Fruit fly (Drosophila melanogaster): Measurements from ENCODE around the gene Vap33.

DNA sequence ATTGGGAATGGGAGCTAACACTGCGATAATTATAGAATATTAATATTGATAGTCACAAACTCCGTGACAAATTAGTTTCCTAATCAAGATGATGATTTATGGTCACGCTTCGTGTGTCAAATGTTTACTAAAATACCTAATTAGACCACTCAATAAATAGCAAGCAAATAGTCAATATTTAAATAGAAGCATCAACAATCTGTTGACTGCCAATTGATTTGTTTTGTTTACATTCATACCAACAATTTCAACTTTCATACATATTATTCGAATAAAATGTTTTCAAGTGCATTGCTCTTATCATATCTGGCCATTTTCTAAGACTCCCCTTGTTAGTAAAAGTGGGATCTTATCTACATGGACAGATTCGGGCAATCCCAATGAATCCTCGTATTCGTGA, 18.8 kb downstream of the Vap33 start:
- TF ChIP-seq pros (GFP tag; optimal IDR thresholded peaks at IDR 0.05) (no peak), CG4328 (GFP tag; optimal IDR thresholded peaks at IDR 0.05) (no peak), CG8388 (GFP tag; optimal IDR thresholded peaks at IDR 0.05) (no peak), CG9932 (GFP tag; IDR thresholded peaks at IDR 0.05) (no peak)

Measured in whole organism, embryonic.